Worm (Caenorhabditis elegans): ENCODE results near the gene W04G3.5.

W04G3.5 gene

DNA sequence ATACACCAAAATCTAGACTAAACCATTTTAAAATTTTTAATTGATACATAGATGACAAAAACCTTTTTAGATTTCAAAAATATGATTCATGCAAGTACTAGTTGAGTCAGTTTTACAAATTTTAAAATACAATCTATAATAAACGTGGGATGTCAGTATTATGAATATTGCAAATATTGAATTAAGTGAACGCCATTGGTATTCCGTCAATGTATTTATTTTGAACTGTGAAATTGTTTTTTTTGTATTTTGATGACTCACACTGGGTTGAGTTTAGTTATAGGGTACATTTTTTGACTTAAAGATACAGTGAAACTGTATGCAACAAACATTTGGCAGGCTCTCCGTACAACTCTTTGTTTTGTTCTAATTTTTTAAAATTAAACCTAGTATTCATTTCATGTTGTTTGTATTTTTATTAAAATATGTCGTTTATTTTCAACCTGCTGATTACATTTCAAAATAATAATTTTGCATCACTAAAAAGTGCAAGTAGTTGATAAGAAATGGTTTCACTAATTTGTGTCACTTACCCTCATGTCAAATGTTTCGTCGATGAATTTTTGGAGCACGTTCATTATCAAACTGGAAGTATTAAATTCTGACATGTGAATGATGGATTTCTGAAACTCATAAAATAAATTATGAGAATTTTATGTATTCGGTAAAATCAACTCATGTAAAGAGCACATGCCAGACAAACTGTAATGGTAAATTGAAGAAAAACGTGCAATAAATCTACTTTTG is 31.6 kb downstream of the W04G3.5 start, which contains the start of gene W02H3.1:
TSS of gene W02H3.1 (minus strand) at position 578 of the 747 bp plus-strand sequence.
- TF ChIP-seq K02D7.2 (tag; optimal IDR thresholded peaks at IDR 0.05) (no peak), hlh-30 (tag; optimal IDR thresholded peaks at IDR 0.05; ENCODE audit: insufficient read depth) (no peak), pqm-1 (tag; optimal IDR thresholded peaks at IDR 0.05) (no peak), syd-9 (tag; optimal IDR thresholded peaks at IDR 0.05) (no peak), ztf-16 (tag; optimal IDR thresholded peaks at IDR 0.05) (no peak), fkh-6 (tag; optimal IDR thresholded peaks at IDR 0.05) (no peak), mec-3 (tag; optimal IDR thresholded peaks at IDR 0.05; ENCODE audit: borderline replicate concordance) (no peak), F13H6.1 (tag; optimal IDR thresholded peaks at IDR 0.05) (no peak), ceh-22 (tag; optimal IDR thresholded peaks at IDR 0.05) (no peak)

DNA sequence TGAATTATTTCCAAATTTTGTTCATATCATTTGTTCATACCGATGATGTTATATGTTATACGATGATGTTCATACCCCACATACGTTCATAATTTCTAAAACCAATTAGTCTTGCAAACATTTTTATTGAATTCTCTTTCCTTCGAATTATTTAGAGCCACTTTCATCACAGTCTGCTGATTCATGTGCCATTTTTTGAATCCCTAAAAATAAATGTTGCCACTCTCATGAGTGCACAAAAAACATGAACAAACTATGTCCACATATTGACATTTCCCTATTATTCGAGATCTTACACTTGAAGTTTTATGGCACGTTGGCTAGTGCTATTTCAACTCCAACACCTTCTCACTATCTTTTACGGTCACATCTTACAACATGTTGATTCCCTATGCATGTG is 33.6 kb downstream of the W04G3.5 start, which contains the start of gene clc-17:
TSS of gene clc-17 (plus strand) at position 301 of the 400 bp plus-strand sequence.
- TF ChIP-seq tbx-7 (tag; optimal IDR thresholded peaks at IDR 0.05) = no peak
- no peak for TF ChIP-seq eyg-1 (tag; optimal IDR thresholded peaks at IDR 0.05)
- TF ChIP-seq pha-2 (tag; optimal IDR thresholded peaks at IDR 0.05) = no peak
- TF ChIP-seq lin-11 (tag; optimal IDR thresholded peaks at IDR 0.05) = no peak
- no peak for TF ChIP-seq ceh-45 (GFP tag; IDR thresholded peaks at IDR 0.05)
- TF ChIP-seq ref-2 (tag; optimal IDR thresholded peaks at IDR 0.05) = no peak
- no peak for TF ChIP-seq pat-9 (tag; optimal IDR thresholded peaks at IDR 0.05)
- TF ChIP-seq fkh-10 (GFP tag; optimal IDR thresholded peaks at IDR 0.05) = no peak
- TF ChIP-seq K09A11.1 (tag; optimal IDR thresholded peaks at IDR 0.05; ENCODE audit: insufficient read depth) = no peak
- no peak for TF ChIP-seq hlh-13 (GFP tag; optimal IDR thresholded peaks at IDR 0.05)
- no peak for TF ChIP-seq pros-1 (tag; optimal IDR thresholded peaks at IDR 0.05)
- TF ChIP-seq ttx-3 (tag; optimal IDR thresholded peaks at IDR 0.05) = no peak
- TF ChIP-seq nfya-1 (tag; optimal IDR thresholded peaks at IDR 0.05) = no peak
- TF ChIP-seq ceh-2 (tag; optimal IDR thresholded peaks at IDR 0.05) = no peak
- no peak for TF ChIP-seq unc-86 (tag; optimal IDR thresholded peaks at IDR 0.05)
- TF ChIP-seq C08G9.2 (tag; optimal IDR thresholded peaks at IDR 0.05) = no peak
- TF ChIP-seq hlh-30 (tag; optimal IDR thresholded peaks at IDR 0.05; ENCODE audit: insufficient read depth) = no peak

DNA sequence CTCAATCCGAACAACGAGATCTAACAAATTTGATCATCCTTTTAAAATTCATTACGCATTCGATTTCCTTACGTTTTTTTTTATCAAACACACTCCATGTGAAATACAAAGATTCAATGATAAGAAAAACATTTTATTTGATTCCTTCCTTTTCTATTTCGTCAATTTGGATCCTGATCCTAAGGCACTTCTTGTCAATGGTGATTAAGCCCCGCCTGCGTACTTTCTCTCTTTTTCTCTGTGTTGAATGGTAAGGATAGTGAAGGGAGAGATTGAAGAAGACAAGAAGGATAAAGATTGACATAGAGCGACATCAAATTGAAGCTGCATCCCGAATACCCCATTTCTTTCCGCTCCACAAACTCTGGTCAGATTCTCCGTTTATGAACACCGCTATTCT is 35.7 kb downstream of the W04G3.5 start, which contains the start of gene grd-1:
TSS of gene grd-1 (plus strand) at position 241 of the 400 bp plus-strand sequence.
- TF ChIP-seq syd-9 (tag; optimal IDR thresholded peaks at IDR 0.05) (no peak), rnt-1 (tag; optimal IDR thresholded peaks at IDR 0.05) (no peak), unc-55 (GFP tag; optimal IDR thresholded peaks at IDR 0.05) (no peak), ceh-24 (tag; optimal IDR thresholded peaks at IDR 0.05) (no peak), ceh-19 (GFP tag; optimal IDR thresholded peaks at IDR 0.05) (no peak), elt-2 (tag; optimal IDR thresholded peaks at IDR 0.05) (no peak), T23F11.4 (GFP tag; optimal IDR thresholded peaks at IDR 0.05) (no peak), pax-1 (tag; optimal IDR thresholded peaks at IDR 0.05) (no peak), ceh-30 (tag; optimal IDR thresholded peaks at IDR 0.05) (no peak), K02D7.2 (tag; optimal IDR thresholded peaks at IDR 0.05) (no peak), Y22D7AL.16 (tag; optimal IDR thresholded peaks at IDR 0.05) (no peak), ceh-9 (tag; optimal IDR thresholded peaks at IDR 0.05) (no peak), tbx-2 (tag; optimal IDR thresholded peaks at IDR 0.05) (no peak), mec-3 (tag; optimal IDR thresholded peaks at IDR 0.05; ENCODE audit: borderline replicate concordance) (no peak), unc-3 (GFP tag; conservative IDR thresholded peaks at IDR 0.05) (no peak), unc-3 (tag; optimal IDR thresholded peaks at IDR 0.05) (no peak), pat-9 (tag; optimal IDR thresholded peaks at IDR 0.05) (no peak), ceh-31 (tag; optimal IDR thresholded peaks at IDR 0.05) (no peak), nhr-232 (tag; optimal IDR thresholded peaks at IDR 0.05) (no peak), hlh-30 (tag; optimal IDR thresholded peaks at IDR 0.05; ENCODE audit: insufficient read depth) (no peak)

Measured in whole organism, late embryonic.